Fruit fly (Drosophila melanogaster) whole organism, adult: ENCODE data around the gene Nelf-A.

Experiments
- CG11617 ChIP-seq: fragments of 200-800 bp; sonication (Bioruptor generic); optimal IDR thresholded peaks from 2 replicates; lab custom pipeline; 2017; ENCODE audit warnings: mild to moderate bottlenecking, missing biosample characterization, missing genetic modification reagents, missing genetic modification characterization
- CG12768 ChIP-seq: fragments of 200-800 bp; sonication (Bioruptor generic); optimal IDR thresholded peaks from 2 replicates; lab custom pipeline; 2017; ENCODE audit warnings: missing biosample characterization, missing genetic modification characterization, mild to moderate bottlenecking, moderate library complexity, missing genetic modification reagents
- CG7045 ChIP-seq: fragments of 200-800 bp; sonication (Bioruptor generic); optimal IDR thresholded peaks from 2 replicates; lab custom pipeline; 2017; ENCODE audit warnings: missing biosample characterization, mild to moderate bottlenecking, missing genetic modification characterization
- CG7101 ChIP-seq: fragments of 200-800 bp; sonication (Bioruptor generic); optimal IDR thresholded peaks from 2 replicates; lab custom pipeline; 2018; ENCODE audit warnings: missing biosample characterization, mild to moderate bottlenecking, missing genetic modification characterization, moderate library complexity
- Clk ChIP-seq: fragments of 200-800 bp; sonication (Bioruptor generic); optimal IDR thresholded peaks from 2 replicates; lab custom pipeline; 2017; ENCODE audit warnings: missing biosample characterization, missing genetic modification characterization
- Hr96 ChIP-seq: fragments of 200-800 bp; sonication (Bioruptor generic); optimal IDR thresholded peaks from 2 replicates; lab custom pipeline; 2016; ENCODE audit warnings: missing biosample characterization, missing genetic modification characterization
- Mnt ChIP-seq: fragments of 200-800 bp; sonication (Bioruptor generic); optimal IDR thresholded peaks from 2 replicates; lab custom pipeline; 2016; ENCODE audit warnings: missing biosample characterization, mild to moderate bottlenecking, missing genetic modification characterization
- cic ChIP-seq: fragments of 200-800 bp; sonication (Bioruptor generic); optimal IDR thresholded peaks from 2 replicates; lab custom pipeline; 2017; ENCODE audit warnings: missing biosample characterization, mild to moderate bottlenecking, missing genetic modification characterization, moderate library complexity
- tj ChIP-seq: fragments of 200-800 bp; sonication (Bioruptor generic); optimal IDR thresholded peaks from 3 replicates; lab custom pipeline; 2017; ENCODE audit warnings: missing biosample characterization, mild to moderate bottlenecking, missing genetic modification characterization, moderate library complexity
- toe ChIP-seq: fragments of 200-800 bp; sonication (Bioruptor generic); optimal IDR thresholded peaks from 2 replicates; lab custom pipeline; 2016; ENCODE audit warnings: missing biosample characterization, missing genetic modification characterization

dm6 chr3R:21252478-21252877 is 29.0 kb downstream of the Nelf-A start:
- TF ChIP-seq CG7045 (GFP tag; lab: Kevin White, UChicago) (no peak), toe (GFP tag; lab: Kevin White, UChicago) (no peak), CG7101 (tag; lab: Kevin White, UChicago) (no peak), Mnt (GFP tag; lab: Kevin White, UChicago) (no peak), CG11617 (GFP tag; lab: Kevin White, UChicago) (no peak), Clk (GFP tag; lab: Kevin White, UChicago) (no peak), Hr96 (GFP tag; lab: Kevin White, UChicago) (no peak), tj (GFP tag; lab: Kevin White, UChicago) (no peak), CG12768 (GFP tag; lab: Kevin White, UChicago) (no peak), cic (GFP tag; lab: Kevin White, UChicago) (no peak)
